Worm (Caenorhabditis elegans): ENCODE results near the gene F35D2.1.

ce11 chrII:7614334-7614733 lies 38.6 kb downstream of the F35D2.1 start:
- TF ChIP-seq dve-1 (tag; optimal IDR thresholded peaks at IDR 0.05) (no peak), ets-4 (tag; optimal IDR thresholded peaks at IDR 0.05) (no peak), nhr-11 (tag; optimal IDR thresholded peaks at IDR 0.05) (no peak), nfya-1 (tag; optimal IDR thresholded peaks at IDR 0.05) (no peak), npax-4 (tag; optimal IDR thresholded peaks at IDR 0.05) (no peak), F13H6.1 (tag; optimal IDR thresholded peaks at IDR 0.05) (no peak), mec-3 (tag; optimal IDR thresholded peaks at IDR 0.05; ENCODE audit: borderline replicate concordance) (no peak), sdc-2 (tag; optimal IDR thresholded peaks at IDR 0.05) (no peak), ceh-34 (tag; optimal IDR thresholded peaks at IDR 0.05) (no peak), pax-1 (tag; optimal IDR thresholded peaks at IDR 0.05) (no peak), ama-1 (optimal IDR thresholded peaks at IDR 0.05) (no peak)
